Worm (Caenorhabditis elegans) whole organism, midembryonic: ENCODE results near the gene ZK1236.5.

Experiments used
- T22C8.4 ChIP-seq: fragments of 200-800 bp; sonication (Bioruptor generic); IDR thresholded peaks from 2 replicates; pipeline ENCODE4 v1.3.6; 2022; ENCODE audit warnings: missing genetic modification characterization, missing compliant biosample characterization
- cog-1 ChIP-seq: sonication (generic microtip); optimal IDR thresholded peaks from 2 replicates; lab custom pipeline; 2016; ENCODE audit warnings: missing genetic modification characterization, missing compliant biosample characterization
- flt-1 ChIP-seq: fragments of 200-800 bp; sonication (Bioruptor generic); IDR thresholded peaks from 2 replicates; pipeline ENCODE4 v1.3.6; 2022; ENCODE audit warnings: missing genetic modification characterization, missing compliant biosample characterization
- klf-2 ChIP-seq: fragments of 200-800 bp; sonication (Bioruptor generic); conservative IDR thresholded peaks from 2 replicates; pipeline ENCODE4 v1.3.6; 2022; ENCODE audit warnings: missing genetic modification reagents, missing genetic modification characterization, missing compliant biosample characterization
- med-1 ChIP-seq: sonication (generic microtip); optimal IDR thresholded peaks from 2 replicates; lab custom pipeline; 2017; ENCODE audit warnings: missing genetic modification characterization, mild to moderate bottlenecking, missing compliant biosample characterization, antibody characterized with exemption, missing genetic modification reagents; ENCODE audit not compliant: insufficient read depth
- ref-1 ChIP-seq: fragments of 200-800 bp; sonication (Bioruptor generic); conservative IDR thresholded peaks from 2 replicates; pipeline ENCODE4 v1.3.6; 2022; ENCODE audit warnings: missing genetic modification reagents, missing genetic modification characterization, missing compliant biosample characterization
- tab-1 ChIP-seq: fragments of 200-800 bp; sonication (Bioruptor generic); IDR thresholded peaks from 2 replicates; pipeline ENCODE4 v1.3.6; 2022; ENCODE audit warnings: missing genetic modification characterization, missing compliant biosample characterization
- ztf-23 ChIP-seq: fragments of 200-800 bp; sonication (Bioruptor generic); IDR thresholded peaks from 2 replicates; pipeline ENCODE4 v1.3.6; 2022; ENCODE audit warnings: missing genetic modification reagents, missing genetic modification characterization, missing compliant biosample characterization
- ztf-29 ChIP-seq: fragments of 200-800 bp; sonication (Bioruptor generic); IDR thresholded peaks from 2 replicates; pipeline ENCODE4 v1.3.6; 2022; ENCODE audit warnings: missing genetic modification reagents, missing genetic modification characterization, missing compliant biosample characterization

The ZK1236.5 gene

ce11 chrIII:8432143-8432542 lies at the start of gene ZK1236.5:
Gene ZK1236.5 (minus strand): TSS chrIII:8432214.
- TF ChIP-seq med-1 (GFP tag; lab: Kevin White, UChicago) = no peak
- TF ChIP-seq flt-1 (GFP tag; lab: Robert Waterston, UW) = no peak
- no peak for TF ChIP-seq T22C8.4 (GFP tag; lab: Robert Waterston, UW)
- TF ChIP-seq ztf-29 (GFP tag; lab: Robert Waterston, UW) = no peak
- no peak for TF ChIP-seq ref-1
- TF ChIP-seq ztf-23 (GFP tag; lab: Robert Waterston, UW) = no peak
- no peak for TF ChIP-seq klf-2 (GFP tag; lab: Robert Waterston, UW)
- no peak for TF ChIP-seq cog-1 (tag; lab: Kevin White, UChicago)
- no peak for TF ChIP-seq tab-1 (GFP tag; lab: Robert Waterston, UW)

DNA sequence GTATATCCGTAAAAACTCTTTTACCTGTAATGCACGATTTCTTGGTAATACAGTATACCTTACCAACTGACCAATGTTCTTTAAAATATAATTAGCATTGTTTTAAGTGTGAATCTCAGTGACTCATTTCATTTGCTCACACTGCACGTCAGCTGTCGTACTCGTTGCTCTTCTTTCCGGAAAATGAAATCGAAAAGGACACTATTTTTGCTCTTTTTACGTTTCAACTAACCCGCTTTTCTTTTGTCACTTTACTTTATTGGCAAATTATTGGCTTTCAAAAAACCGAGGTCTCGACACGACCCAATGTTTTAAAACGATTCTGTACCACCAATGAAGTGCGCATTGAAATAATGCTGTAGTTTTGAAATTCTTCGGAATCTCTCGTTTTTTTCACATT lies 48.3 kb upstream of the ZK1236.5 start, which contains the start of gene F42H10.6:
Gene F42H10.6, minus strand, starts transcription at position 101 of the 400 bp plus-strand sequence.
- TF ChIP-seq flt-1 (GFP tag; lab: Robert Waterston, UW) (no peak), med-1 (GFP tag; lab: Kevin White, UChicago) (no peak), ref-1 (no peak), tab-1 (GFP tag; lab: Robert Waterston, UW) (no peak), ztf-23 (GFP tag; lab: Robert Waterston, UW) (no peak), ztf-29 (GFP tag; lab: Robert Waterston, UW) (no peak), cog-1 (tag; lab: Kevin White, UChicago) (no peak), klf-2 (GFP tag; lab: Robert Waterston, UW) (no peak), T22C8.4 (GFP tag; lab: Robert Waterston, UW) (no peak)

DNA sequence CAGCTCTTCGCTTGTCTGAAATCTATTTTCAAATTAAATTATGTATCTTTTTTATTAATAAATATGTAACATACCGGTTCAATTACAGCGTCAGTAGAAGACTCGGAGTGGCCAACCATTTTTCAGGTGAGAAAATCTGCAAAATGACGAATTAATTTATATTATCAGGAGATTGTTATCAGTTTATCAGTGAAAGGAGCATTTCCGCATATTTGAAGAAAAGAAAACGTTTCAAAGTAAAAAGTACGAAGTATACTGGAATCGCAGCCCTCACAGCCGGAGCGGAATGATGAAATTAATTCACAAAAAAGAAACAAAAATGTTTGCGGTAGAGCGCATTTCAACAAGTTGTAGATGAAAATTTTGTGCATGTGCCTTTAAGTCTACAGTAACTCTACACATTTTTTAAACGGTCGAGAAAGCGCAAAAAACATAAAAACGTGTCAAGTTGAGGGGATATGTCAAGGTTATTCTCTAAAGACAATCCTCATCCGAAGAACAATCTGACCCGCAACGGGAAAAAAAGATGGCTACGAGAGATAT lies 47.4 kb upstream of the ZK1236.5 start:
- no peak for TF ChIP-seq tab-1 (GFP tag; lab: Robert Waterston, UW)
- no peak for TF ChIP-seq T22C8.4 (GFP tag; lab: Robert Waterston, UW)
- TF ChIP-seq klf-2 (GFP tag; lab: Robert Waterston, UW) = no peak

DNA sequence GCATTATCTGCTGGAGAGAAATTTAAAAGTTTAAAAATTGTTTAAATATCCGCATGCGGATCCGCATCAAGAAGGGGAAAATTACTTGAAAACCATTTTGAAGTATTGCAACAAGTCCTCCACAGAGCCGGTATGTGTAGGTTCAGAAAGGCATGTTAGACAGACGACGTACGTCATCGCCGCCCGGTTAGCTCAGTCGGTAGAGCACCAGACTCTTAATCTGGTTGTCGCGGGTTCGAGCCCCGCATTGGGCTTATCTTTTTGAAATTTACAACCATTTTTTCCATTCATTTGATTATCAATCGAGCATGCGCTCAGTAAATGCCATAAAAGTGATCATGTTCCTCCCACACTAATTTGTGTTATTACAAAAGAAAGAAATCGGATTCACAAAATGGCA lies 41.3 kb upstream of the ZK1236.5 start:
- TF ChIP-seq med-1 (GFP tag; lab: Kevin White, UChicago) = no peak
- no peak for TF ChIP-seq flt-1 (GFP tag; lab: Robert Waterston, UW)
- no peak for TF ChIP-seq ztf-29 (GFP tag; lab: Robert Waterston, UW)
- TF ChIP-seq ztf-23 (GFP tag; lab: Robert Waterston, UW) = no peak
- no peak for TF ChIP-seq klf-2 (GFP tag; lab: Robert Waterston, UW)
- no peak for TF ChIP-seq tab-1 (GFP tag; lab: Robert Waterston, UW)
- no peak for TF ChIP-seq cog-1 (tag; lab: Kevin White, UChicago)
- TF ChIP-seq T22C8.4 (GFP tag; lab: Robert Waterston, UW) = no peak
- TF ChIP-seq ref-1 = no peak

DNA sequence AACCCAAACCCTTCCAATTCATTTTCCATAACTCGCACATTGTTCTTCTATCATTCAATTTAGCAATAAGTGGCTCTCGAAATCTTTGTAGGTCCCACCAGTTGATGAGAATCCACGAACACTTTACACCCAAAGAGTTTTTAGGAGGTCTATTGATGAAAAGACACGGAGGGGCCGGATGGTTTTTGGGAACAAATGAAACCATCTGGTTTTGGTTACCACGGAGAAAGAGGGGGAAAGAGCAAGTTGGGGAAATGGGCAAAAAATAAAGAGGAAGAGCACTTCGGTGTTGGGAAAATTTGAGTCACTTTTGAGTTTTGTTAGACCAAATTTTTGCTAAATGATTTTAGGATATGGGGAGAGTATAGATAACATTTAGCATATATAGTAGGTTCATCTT lies 35.5 kb upstream of the ZK1236.5 start:
- TF ChIP-seq tab-1 (GFP tag; lab: Robert Waterston, UW) = no peak
- TF ChIP-seq ref-1 = no peak
- TF ChIP-seq ztf-23 (GFP tag; lab: Robert Waterston, UW) = no peak
- TF ChIP-seq klf-2 (GFP tag; lab: Robert Waterston, UW) = no peak
- TF ChIP-seq cog-1 (tag; lab: Kevin White, UChicago) = no peak
- no peak for TF ChIP-seq flt-1 (GFP tag; lab: Robert Waterston, UW)
- TF ChIP-seq T22C8.4 (GFP tag; lab: Robert Waterston, UW) = no peak
- no peak for TF ChIP-seq ztf-29 (GFP tag; lab: Robert Waterston, UW)
- TF ChIP-seq med-1 (GFP tag; lab: Kevin White, UChicago) = no peak

DNA sequence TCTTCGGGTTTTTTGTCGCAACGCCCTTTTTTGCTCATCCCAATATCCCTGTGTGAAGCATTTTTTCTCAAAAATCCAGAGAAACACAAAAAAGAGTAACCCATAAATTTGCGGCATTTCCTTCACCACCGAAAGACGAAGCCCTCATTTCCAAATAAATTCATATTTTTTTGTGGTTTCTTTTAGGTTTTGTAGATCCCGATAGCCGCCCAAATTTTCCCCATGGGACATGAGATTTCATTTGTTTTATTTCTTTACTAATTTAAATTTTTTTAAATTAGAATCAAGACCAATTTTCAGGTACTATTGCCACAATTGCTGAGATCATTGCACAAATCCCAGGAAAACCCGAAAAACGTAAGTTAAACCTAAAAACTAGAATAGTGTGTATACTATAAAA lies 34.7 kb upstream of the ZK1236.5 start, which contains the start of gene mig-39:
Gene mig-39, plus strand, starts transcription at position 301 of the 400 bp plus-strand sequence.
- no peak for TF ChIP-seq ztf-29 (GFP tag; lab: Robert Waterston, UW)
- TF ChIP-seq ref-1 = no peak
- TF ChIP-seq flt-1 (GFP tag; lab: Robert Waterston, UW) = no peak
- no peak for TF ChIP-seq T22C8.4 (GFP tag; lab: Robert Waterston, UW)
- TF ChIP-seq med-1 (GFP tag; lab: Kevin White, UChicago) = no peak
- TF ChIP-seq cog-1 (tag; lab: Kevin White, UChicago) = no peak
- TF ChIP-seq klf-2 (GFP tag; lab: Robert Waterston, UW) = no peak
- no peak for TF ChIP-seq tab-1 (GFP tag; lab: Robert Waterston, UW)
- TF ChIP-seq ztf-23 (GFP tag; lab: Robert Waterston, UW) = no peak

DNA sequence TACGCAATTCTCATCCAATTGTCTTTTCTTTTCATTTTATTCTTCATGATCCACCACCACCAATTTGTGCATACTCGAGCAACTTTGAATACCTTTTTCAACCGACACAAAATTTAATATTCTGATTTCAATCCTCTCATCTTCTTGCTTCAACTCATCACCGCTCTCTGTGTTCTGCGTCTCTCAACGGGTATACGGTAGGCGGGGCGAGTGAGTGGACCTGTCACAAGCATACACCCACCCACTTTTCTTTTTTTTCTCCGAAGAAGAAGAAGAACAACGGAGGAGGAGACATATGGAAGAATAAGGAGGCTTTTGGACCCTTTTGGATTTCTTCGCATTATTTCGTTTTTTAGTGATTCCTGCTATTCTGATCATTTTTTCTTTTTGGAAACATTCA lies 29.4 kb upstream of the ZK1236.5 start:
- TF ChIP-seq T22C8.4 (GFP tag; lab: Robert Waterston, UW) (no peak), cog-1 (tag; lab: Kevin White, UChicago) (no peak), flt-1 (GFP tag; lab: Robert Waterston, UW) (no peak), ztf-29 (GFP tag; lab: Robert Waterston, UW) (no peak), ztf-23 (GFP tag; lab: Robert Waterston, UW) (no peak), ref-1 (no peak), tab-1 (GFP tag; lab: Robert Waterston, UW) (no peak), klf-2 (GFP tag; lab: Robert Waterston, UW) (no peak), med-1 (GFP tag; lab: Kevin White, UChicago) (no peak)

DNA sequence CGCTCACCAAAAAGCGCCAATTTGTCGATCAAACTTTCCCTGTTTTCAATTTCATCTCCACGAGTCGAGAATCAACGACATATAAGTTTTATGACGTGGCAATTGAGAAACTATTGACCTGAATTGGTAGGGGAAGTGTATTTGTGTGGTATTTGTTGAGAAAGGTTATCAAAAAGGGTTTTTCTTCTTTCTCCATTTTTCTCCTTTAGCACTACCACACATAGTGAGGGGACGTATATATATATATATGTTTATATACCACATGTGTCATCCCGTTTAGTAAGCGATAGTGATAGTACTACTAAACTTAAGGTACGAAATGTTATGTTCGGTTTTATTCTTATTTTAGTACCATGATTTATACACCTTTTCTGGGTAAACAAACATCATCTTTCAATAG lies 25.6 kb upstream of the ZK1236.5 start:
- TF ChIP-seq T22C8.4 (GFP tag; lab: Robert Waterston, UW) (no peak), klf-2 (GFP tag; lab: Robert Waterston, UW) (no peak), flt-1 (GFP tag; lab: Robert Waterston, UW) (no peak), cog-1 (tag; lab: Kevin White, UChicago) (no peak), tab-1 (GFP tag; lab: Robert Waterston, UW) (no peak), ztf-23 (GFP tag; lab: Robert Waterston, UW) (no peak), ztf-29 (GFP tag; lab: Robert Waterston, UW) (no peak), ref-1 (no peak), med-1 (GFP tag; lab: Kevin White, UChicago) (no peak)

DNA sequence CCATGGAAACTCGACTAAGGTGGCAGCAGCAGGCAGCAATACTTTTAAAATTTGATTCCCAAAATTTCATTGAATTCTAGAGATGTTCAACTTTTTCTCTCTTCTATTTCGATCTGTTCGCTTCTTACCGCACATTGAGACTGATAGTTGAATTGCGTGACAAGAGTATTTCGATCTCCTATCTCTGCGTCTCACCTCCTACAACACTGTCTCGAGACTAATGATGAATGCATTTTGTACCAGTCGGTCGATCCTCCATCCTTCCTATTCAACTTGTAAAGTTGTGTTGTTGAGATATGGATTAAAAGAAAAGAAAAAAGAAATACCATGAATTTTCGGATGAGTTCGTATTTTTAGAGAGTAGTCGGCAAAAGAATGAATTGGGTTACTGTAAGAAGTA lies 19.2 kb upstream of the ZK1236.5 start:
- TF ChIP-seq ztf-29 (GFP tag; lab: Robert Waterston, UW) (no peak), ztf-23 (GFP tag; lab: Robert Waterston, UW) (no peak), flt-1 (GFP tag; lab: Robert Waterston, UW) (no peak), ref-1 (no peak), tab-1 (GFP tag; lab: Robert Waterston, UW) (no peak), klf-2 (GFP tag; lab: Robert Waterston, UW) (no peak), cog-1 (tag; lab: Kevin White, UChicago) (no peak), T22C8.4 (GFP tag; lab: Robert Waterston, UW) (no peak), med-1 (GFP tag; lab: Kevin White, UChicago) (no peak)
